Worm (Caenorhabditis elegans) whole organism, L4/young adult: ENCODE results near the gene nemt-1.

ENCODE experiments used
- dao-5 ChIP-seq: sonication (generic microtip); optimal IDR thresholded peaks from 2 replicates; lab custom pipeline; 2016; ENCODE audit warnings: missing genotype, missing genetic modification characterization, moderate library complexity, missing compliant biosample characterization
- him-1 ChIP-seq: sonication (generic microtip); optimal IDR thresholded peaks from 2 replicates; lab custom pipeline; 2016; ENCODE audit warnings: missing genotype, missing genetic modification reagents, missing genetic modification characterization, missing compliant biosample characterization

DNA sequence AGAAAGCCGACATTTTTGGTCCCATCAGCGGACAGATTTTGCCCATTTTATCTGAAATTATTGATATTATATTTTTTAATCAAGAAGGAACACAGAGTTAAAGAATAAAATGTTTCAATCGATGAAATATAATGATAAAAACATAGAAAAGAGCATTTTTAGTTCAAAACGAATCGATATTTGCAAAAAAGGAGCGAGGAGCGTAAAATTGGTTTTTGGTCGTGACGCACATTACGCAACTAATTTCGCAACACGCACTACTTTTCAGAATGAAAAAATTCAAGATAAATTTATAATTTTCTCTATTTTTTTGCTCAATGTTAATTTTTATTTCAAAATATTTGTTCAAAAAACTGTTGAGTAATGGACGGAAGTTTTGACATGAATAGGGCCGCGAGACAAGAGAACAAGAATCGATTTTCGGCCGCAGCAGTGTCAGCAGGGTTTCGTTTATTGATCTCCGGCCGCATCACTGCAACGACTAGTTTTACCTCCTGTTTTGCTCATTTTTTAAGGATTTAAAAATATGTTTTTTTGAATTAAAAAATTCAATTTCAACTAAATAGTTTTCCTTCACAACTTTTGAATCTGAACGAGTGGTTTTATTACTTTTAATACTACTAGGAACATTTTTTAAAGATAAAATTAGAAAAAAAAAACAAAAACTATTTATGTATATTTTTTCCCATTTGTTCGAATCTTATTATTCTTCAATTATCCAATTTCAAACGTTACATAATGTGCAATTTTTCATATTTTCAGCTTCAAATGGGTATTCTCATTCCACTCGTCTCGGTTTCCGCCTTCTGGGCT lies 2.0 kb upstream of the nemt-1 start, which contains the start of the genes F49C12.12 and vha-17:
- TF ChIP-seq dao-5 (no peak), him-1 (tag; lab: Kevin White, UChicago) (no peak)
